Worm (Caenorhabditis elegans): ENCODE results near the gene yju-2.

The yju-2 gene

ce11 chrIII:7181822-7182221 is 2.3 kb upstream of the yju-2 start, which contains the start of gene epg-4 (continued):
- TF ChIP-seq F52B5.7 (tag; optimal IDR thresholded peaks at IDR 0.05) (peak; percentile 25), D2030.7 (GFP tag; IDR thresholded peaks at IDR 0.05) (peak; percentile 27; the same call in 1 of the 2 replicates), Y53G8AR.9 (GFP tag; conservative IDR thresholded peaks at IDR 0.05) (0 out of 2 replicates have a peak, but pooled peaks have one; percentile 45), K11D2.4 (GFP tag; IDR thresholded peaks at IDR 0.05) (no peak), F22D6.2 (tag; optimal IDR thresholded peaks at IDR 0.05) (no peak), zfh-2 (GFP tag; conservative IDR thresholded peaks at IDR 0.05) (no peak), ztf-6 (GFP tag; IDR thresholded peaks at IDR 0.05) (no peak), mel-28 (tag; optimal IDR thresholded peaks at IDR 0.05; ENCODE audit: borderline replicate concordance) (no peak), hlh-12 (tag; optimal IDR thresholded peaks at IDR 0.05) (no peak), lin-35 (GFP tag; optimal IDR thresholded peaks at IDR 0.05) (peak in 1 of 3 experiments; percentile 28), ZK185.1 (tag; optimal IDR thresholded peaks at IDR 0.05; ENCODE audit: poor library complexity, severe bottlenecking) (peak; percentile 24), tbx-9 (tag; optimal IDR thresholded peaks at IDR 0.05; ENCODE audit: borderline replicate concordance) (no peak), gei-17 (GFP tag; optimal IDR thresholded peaks at IDR 0.05) (no peak), bed-1 (GFP tag; IDR thresholded peaks at IDR 0.05) (no peak), ceh-40 (GFP tag; IDR thresholded peaks at IDR 0.05) (no peak), madf-3 (GFP tag; IDR thresholded peaks at IDR 0.05) (peak; percentile 81), egl-44 (GFP tag; IDR thresholded peaks at IDR 0.05) (no peak), ztf-3 (GFP tag; optimal IDR thresholded peaks at IDR 0.05) (no peak), aptf-3 (GFP tag; IDR thresholded peaks at IDR 0.05) (0 out of 2 replicates have a peak, but pooled peaks have one; percentile 76), lsl-1 (GFP tag; optimal IDR thresholded peaks at IDR 0.05) (no peak), aptf-2 (GFP tag; conservative IDR thresholded peaks at IDR 0.05) (no peak), Y56A3A.18 (GFP tag; IDR thresholded peaks at IDR 0.05) (no peak), lin-54 (GFP tag; optimal IDR thresholded peaks at IDR 0.05) (peak; percentile 42), ztf-18 (tag; optimal IDR thresholded peaks at IDR 0.05) (peak; percentile 25), ama-1 (optimal IDR thresholded peaks at IDR 0.05) (no peak), ama-1 (GFP tag; optimal IDR thresholded peaks at IDR 0.05) (peak; percentile 2 to 16), lag-1 (GFP tag; IDR thresholded peaks at IDR 0.05) (no peak), cebp-2 (GFP tag; IDR thresholded peaks at IDR 0.05) (no peak), bed-2 (GFP tag; IDR thresholded peaks at IDR 0.05) (no peak), lir-1 (GFP tag; conservative IDR thresholded peaks at IDR 0.05) (no peak), T07F8.4 (tag; optimal IDR thresholded peaks at IDR 0.05) (no peak), F37B4.10 (GFP tag; IDR thresholded peaks at IDR 0.05) (no peak), attf-3 (GFP tag; conservative IDR thresholded peaks at IDR 0.05) (no peak), attf-6 (GFP tag; IDR thresholded peaks at IDR 0.05) (0 out of 2 replicates have a peak, but pooled peaks have one; percentile 31), B0019.2 (GFP tag; conservative IDR thresholded peaks at IDR 0.05) (no peak; the same call in 1 of the 2 replicates), pha-4 (tag; optimal IDR thresholded peaks at IDR 0.05) (no peak), ztf-25 (GFP tag; IDR thresholded peaks at IDR 0.05) (no peak), hmg-1.2 (GFP tag; IDR thresholded peaks at IDR 0.05) (peak; percentile 50), chd-7 (tag; optimal IDR thresholded peaks at IDR 0.05) (no peak), B0336.3 (GFP tag; IDR thresholded peaks at IDR 0.05) (peak; percentile 70), B0035.1 (tag; optimal IDR thresholded peaks at IDR 0.05) (no peak), egl-18 (GFP tag; IDR thresholded peaks at IDR 0.05) (no peak), sea-2 (GFP tag; IDR thresholded peaks at IDR 0.05) (no peak)
